Fruit fly (Drosophila melanogaster): ENCODE measurements around the gene Hcs.
A peak's percentile ranks its signal among the peaks of the same experiment; 100 is the strongest.

DNA sequence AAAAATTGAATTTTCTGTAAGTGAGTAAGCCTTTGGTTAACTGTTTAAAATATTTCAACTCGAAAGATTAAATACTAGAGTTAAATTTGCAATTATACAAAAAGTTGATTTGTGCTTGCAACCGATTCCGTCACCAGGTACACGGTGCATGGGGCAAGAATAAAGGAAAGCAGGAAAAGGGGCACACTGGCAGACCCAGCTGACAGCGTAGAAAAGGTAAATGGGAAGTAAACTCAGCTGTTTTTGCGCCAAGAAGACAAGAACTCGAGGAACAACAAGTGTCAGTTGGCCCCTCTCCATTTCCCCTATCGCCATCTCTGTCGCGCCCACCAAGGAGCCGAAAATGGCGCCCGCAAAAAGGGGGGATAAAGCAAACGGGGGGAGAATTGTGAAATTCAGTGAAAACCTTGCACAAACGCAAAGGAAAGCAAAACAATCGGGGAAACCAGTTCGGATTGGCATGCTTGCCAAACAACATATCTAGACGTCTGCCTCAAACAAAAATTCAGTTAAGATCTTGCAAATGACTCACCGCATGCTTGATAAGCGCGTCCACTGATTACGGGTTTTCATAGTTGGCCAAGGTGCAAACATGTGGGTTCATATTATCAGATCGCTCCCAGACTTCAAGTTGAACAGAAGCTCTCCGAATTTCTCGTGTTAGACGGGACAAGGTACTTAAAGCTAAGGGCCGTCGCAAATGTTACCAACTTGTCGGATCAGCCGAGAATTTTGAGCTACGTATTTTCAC, 11.3 kb upstream of the Hcs start:
- TF ChIP-seq dmrt93B (GFP tag; optimal IDR thresholded peaks at IDR 0.05) (no peak), rgr (GFP tag; optimal IDR thresholded peaks at IDR 0.05) (no peak), fru (GFP tag; optimal IDR thresholded peaks at IDR 0.05) (peak; percentile 7), br (GFP tag; optimal IDR thresholded peaks at IDR 0.05) (no peak), psq (GFP tag; optimal IDR thresholded peaks at IDR 0.05) (peak; percentile 52), pan (optimal IDR thresholded peaks at IDR 0.05) (no peak), OdsH (GFP tag; optimal IDR thresholded peaks at IDR 0.05) (no peak), woc (GFP tag; optimal IDR thresholded peaks at IDR 0.05) (no peak)
